Worm (Caenorhabditis elegans): ENCODE data around the gene nlp-23.

DNA sequence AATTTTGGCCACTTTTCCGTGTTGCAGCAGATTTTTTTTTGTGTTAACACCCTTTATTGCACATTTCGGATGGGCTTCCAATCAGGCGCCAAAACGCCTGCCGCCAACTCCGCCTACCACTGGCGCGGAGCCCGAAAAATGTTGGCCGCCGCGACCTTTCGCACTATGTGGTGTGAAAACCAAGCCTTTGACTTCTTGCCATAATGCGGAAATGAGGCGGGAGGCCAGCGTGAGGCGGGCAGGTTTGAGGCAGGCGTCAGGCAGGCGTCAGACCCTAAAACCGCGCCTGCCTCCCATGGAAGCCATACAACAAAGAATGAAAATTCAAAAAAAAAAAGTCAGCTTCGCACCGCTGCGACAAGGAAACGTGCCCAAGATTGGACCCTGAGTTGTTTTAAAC lies 25.9 kb downstream of the nlp-23 start:
- TF ChIP-seq nhr-237 (tag; optimal IDR thresholded peaks at IDR 0.05) (no peak), ZK546.5 (tag; optimal IDR thresholded peaks at IDR 0.05) (no peak), ceh-82 (tag; optimal IDR thresholded peaks at IDR 0.05) (no peak), zag-1 (tag; optimal IDR thresholded peaks at IDR 0.05) (no peak), lin-11 (tag; optimal IDR thresholded peaks at IDR 0.05) (no peak)

All from whole organism, L2 larva.